Fruit fly (Drosophila melanogaster): Measurements from ENCODE around the gene CG17154.

dm6 chr3L:12064759-12065158 lies 23.7 kb upstream of the CG17154 start, which contains the start of gene rols:
- TF ChIP-seq psq (optimal IDR thresholded peaks at IDR 0.05) (no peak), CG8478 (optimal IDR thresholded peaks at IDR 0.05) (no peak), usp (GFP tag; optimal IDR thresholded peaks at IDR 0.05) (no peak), pan (optimal IDR thresholded peaks at IDR 0.05) (no peak), Dll (optimal IDR thresholded peaks at IDR 0.05) (no peak)
